Worm (Caenorhabditis elegans) whole organism, L3 larva: ENCODE measurements around the gene csn-4.
"Not testable (repeated sequence)": the region's sequence is repeated elsewhere in the genome, so short reads cannot be mapped to it uniquely, and the experiment has no call there.

Source experiments
- egl-27 ChIP-seq: sonication (generic microtip); optimal IDR thresholded peaks from 4 replicates; lab custom pipeline; 2017; ENCODE audit warnings: missing biosample characterization, missing genetic modification reagents, missing genetic modification characterization
- lin-15B ChIP-seq: fragments of 150-350 bp; optimal IDR thresholded peaks from 2 replicates; lab custom pipeline; 2014; ENCODE audit warnings: missing biosample characterization, missing genetic modification characterization

DNA sequence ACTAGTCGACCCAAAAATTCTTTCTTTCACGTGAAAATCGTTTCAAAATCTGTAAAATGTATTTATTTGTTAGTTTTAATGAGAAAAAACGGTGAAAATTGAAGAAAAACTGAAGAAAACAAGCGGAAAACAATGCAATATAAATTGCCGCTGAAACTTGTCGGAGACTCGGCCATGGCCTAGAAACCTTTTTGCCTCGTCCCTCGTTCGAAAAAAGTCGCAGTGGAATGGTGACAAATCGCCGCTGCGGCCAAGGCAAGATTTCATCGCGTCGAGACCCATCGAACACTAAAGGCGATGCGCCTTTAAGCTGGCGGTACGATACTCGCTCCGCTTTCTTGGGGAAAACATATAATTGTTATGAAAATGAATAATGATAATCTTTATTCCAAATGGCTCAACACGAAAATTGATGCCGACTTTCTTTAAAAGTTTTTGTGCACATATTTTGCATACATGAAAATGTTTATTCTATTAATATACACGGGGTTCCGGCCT is 35.1 kb downstream of the csn-4 start, which contains the start of gene Y55F3AM.21:
- not testable (repeated sequence) for TF ChIP-seq egl-27 (tag; lab: Kevin White, UChicago); lin-15B
